Fruit fly (Drosophila melanogaster) whole organism, larva: Measurements from ENCODE around the gene Rnf146.
A peak's percentile ranks its signal among the peaks of the same experiment; 100 is the strongest.

Source experiments
- noc ChIP-seq: fragments of 200-800 bp; sonication (Bioruptor generic); optimal IDR thresholded peaks from 3 replicates; lab custom pipeline; 2019; ENCODE audit warnings: missing biosample characterization, mild to moderate bottlenecking, missing genetic modification characterization, moderate library complexity

Rnf146 gene

dm6 chr3L:19646292-19646691 is 3.7 kb upstream of the Rnf146 start:
- no peak for TF ChIP-seq noc (tag; lab: Kevin White, UChicago)

DNA sequence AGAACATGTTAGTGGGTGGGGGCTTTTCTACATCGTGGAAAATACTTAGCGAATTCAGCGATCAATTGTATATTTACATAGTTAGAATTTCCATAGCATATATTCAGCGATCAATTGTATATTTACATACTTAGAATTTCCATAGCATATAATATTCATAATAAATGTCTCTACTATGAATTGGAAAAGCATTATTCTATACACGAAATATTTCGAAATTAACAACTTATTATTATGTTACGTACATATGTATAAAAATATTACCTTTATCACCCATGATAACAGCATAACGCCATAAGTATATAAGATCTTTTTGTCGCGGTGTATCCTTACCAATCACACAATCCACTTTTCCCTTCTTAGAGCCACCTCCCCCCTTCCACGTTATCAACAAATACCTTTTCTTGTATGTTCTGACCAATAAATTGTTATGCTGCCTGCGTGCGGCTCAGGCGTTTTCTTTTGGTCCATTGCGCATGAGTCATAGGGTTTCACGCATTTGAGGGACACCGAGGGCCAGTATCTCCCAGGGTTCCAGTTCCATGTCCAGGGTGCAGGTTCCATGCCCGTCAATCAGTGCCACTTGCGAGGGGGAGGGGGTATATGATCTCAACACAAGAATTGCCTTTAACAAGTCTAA is 5.7 kb downstream of the Rnf146 start:
- TF ChIP-seq noc (tag; lab: Kevin White, UChicago), result no peak

dm6 chr3L:19635478-19635996 is 7.1 kb downstream of the Rnf146 start, which contains the start of gene wnd:
Gene wnd (minus strand): TSS chr3L:19635783.
- no peak for TF ChIP-seq noc (tag; lab: Kevin White, UChicago)

dm6 chr3L:19634788-19635448 is 7.7 kb downstream of the Rnf146 start:
- TF ChIP-seq noc (tag; lab: Kevin White, UChicago), result peak; percentile 78

DNA sequence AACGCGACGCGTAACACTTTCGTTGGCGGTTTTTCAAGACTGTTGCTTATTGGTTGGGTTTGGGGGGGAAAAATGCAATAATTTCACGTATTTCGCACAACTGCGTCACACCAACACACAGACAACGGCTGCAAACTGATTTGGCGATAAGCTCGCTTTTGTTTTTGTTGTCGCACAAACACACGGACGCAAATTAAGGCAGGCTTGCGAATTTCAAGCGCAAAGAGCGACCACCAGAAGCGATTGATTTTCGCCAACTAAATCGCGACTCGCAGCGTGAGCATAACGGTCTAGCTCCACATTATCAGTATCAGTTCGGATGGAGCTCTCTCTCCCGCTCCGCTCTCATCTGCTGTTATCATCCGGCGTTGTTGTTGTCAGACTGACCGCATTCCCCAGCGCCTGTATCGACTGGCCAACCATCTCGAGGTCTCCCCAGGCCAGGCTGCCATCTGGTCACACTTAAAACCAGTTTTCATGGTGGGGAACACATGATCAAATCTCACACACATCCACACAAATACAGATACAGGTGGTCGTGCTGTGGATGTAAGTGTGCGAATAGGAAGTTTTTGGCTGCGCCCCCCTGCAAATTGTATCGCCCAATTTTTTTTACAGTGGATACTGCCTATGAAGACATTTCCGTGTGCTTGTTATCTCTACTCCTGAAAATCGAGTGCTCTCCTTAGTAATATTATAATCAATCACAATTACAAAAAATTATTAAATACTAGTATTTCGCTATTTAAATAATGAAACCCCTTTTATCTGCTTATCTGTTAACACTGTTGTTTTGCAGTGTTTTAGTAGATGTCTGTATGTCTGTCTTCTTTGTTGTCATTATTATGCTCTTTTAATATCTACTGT is 9.6 kb downstream of the Rnf146 start:
- peak; percentile 93 for TF ChIP-seq noc (tag; lab: Kevin White, UChicago)

dm6 chr3L:19631867-19632266 is 10.7 kb downstream of the Rnf146 start:
- no peak for TF ChIP-seq noc (tag; lab: Kevin White, UChicago)

DNA sequence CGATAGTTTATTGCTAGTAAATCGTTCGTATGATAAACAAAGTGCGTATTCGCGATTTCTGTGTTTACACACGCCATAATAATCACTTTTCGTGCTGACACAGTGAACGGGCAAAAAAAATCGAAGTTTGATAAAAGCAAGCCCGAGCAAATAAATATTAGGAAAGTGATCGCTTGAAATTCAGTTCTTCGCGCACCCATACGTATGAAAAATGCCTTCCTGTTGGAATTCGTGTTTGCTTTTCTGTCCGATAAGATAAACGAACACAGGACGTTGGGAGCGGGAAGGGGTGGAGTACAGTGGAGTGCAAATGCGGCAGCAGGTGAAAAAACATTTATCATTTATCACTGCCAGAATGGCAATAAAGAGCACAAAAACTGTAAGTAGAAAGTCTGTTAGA is 11.9 kb downstream of the Rnf146 start:
- peak; percentile 81 for TF ChIP-seq noc (tag; lab: Kevin White, UChicago)

DNA sequence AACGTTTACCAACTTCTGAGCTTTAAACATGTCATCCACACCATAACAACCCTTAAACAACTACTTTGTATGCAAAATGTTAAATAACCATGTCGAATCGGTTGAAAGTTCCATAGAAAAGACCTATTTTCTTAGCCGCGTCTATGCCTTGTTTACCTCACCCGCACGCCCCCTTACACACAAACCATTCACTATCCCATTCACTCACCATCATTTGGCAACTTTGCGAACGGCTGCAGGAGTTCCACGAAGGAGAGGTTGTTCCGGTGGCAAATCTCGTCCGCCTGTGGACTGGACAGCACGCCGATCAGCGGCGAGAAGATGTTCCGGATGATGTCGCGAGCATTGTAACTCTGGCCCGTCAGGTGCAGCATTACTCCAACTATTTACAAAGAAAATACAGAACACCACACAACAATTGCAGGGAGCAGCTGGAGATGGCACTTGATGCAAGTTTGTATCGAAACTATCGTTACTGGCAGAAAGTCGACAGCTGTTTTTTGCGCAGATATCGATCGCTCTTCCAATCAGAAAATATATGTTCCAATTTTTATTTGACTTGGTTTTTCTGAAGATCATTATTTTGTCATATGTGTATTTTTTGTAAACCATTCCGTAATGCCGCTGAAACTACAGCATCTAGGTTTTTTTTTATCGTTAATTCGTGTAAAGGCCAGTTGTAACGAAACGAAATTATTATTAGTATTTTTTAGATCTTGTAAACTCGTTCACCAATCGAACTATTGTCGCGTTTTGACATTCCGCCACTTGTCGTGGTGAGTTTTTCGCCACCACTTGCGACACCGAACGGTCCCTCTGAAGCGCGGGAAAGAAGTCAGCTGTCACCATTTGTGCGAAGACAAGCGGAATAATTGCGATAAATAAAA is 24.3 kb downstream of the Rnf146 start, which contains the start of gene asf1:
Gene asf1 (plus strand): TSS at position 823 of the 887 bp plus-strand sequence.
- TF ChIP-seq noc (tag; lab: Kevin White, UChicago), result no peak

- peak; percentile 99 for TF ChIP-seq noc (tag; lab: Kevin White, UChicago)
Measured at dm6 chr3L:19612172-19612571, 30.4 kb downstream of the Rnf146 start, which contains the start of the genes Lon and PIG-F. Gene Lon (minus strand): TSS chr3L:19612199. Gene PIG-F (plus strand): TSS chr3L:19612455.

DNA sequence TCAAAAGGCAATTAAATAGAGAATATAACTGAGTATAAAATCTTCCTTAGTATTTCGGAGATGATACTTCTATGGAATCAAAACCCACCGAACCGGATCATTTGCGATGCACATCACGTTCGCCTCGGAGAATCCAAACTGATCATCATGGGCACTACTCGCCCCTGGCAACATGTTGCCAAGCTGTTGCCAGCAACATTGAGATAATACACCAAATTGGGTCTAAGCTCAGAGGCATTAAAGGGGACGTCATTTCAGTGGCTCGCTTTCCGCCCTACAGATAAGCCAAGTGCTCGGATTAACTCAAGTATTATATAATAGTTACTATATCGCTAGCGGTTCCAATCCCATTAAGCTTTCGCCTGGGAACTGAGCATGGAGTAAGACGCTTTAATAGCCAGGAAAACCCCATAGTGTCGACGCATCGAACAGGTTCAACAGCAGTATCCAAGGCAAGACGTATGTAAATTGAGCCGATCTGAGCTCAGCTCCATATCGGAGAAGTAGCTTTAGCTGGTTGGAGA is 36.6 kb downstream of the Rnf146 start, which contains the start of the genes lush and CG9372:
Gene lush (minus strand): TSS at position 117 of the 524 bp plus-strand sequence.
Gene CG9372 (plus strand): TSS at position 235 of the 524 bp plus-strand sequence.
- no peak for TF ChIP-seq noc (tag; lab: Kevin White, UChicago)

dm6 chr3L:19601413-19601812 is 41.2 kb downstream of the Rnf146 start, which contains the start of gene CG9368:
Gene CG9368 (plus strand): TSS chr3L:19601633.
- TF ChIP-seq noc (tag; lab: Kevin White, UChicago), result no peak

- no peak for TF ChIP-seq noc (tag; lab: Kevin White, UChicago)
Measured at dm6 chr3L:19598369-19599148, 44.1 kb downstream of the Rnf146 start, which contains the start of the genes ash1 and Taf6. Gene ash1 (minus strand): TSS chr3L:19598755. Gene Taf6 (plus strand): TSS chr3L:19599088.

- peak; percentile 100 for TF ChIP-seq noc (tag; lab: Kevin White, UChicago)
Measured at dm6 chr3L:19590422-19590821, 52.2 kb downstream of the Rnf146 start, which contains the start of gene CG14100. Gene CG14100 (minus strand): TSS chr3L:19590524.
